Fruit fly (Drosophila melanogaster) whole organism, adult: ENCODE measurements around the gene CG15514.
A peak's percentile ranks its signal among the peaks of the same experiment; 100 is the strongest.

ENCODE experiments used
- CG11617 ChIP-seq: fragments of 200-800 bp; sonication (Bioruptor generic); optimal IDR thresholded peaks from 2 replicates; lab custom pipeline; 2017; ENCODE audit warnings: mild to moderate bottlenecking, missing biosample characterization, missing genetic modification reagents, missing genetic modification characterization
- CG12768 ChIP-seq: fragments of 200-800 bp; sonication (Bioruptor generic); optimal IDR thresholded peaks from 2 replicates; lab custom pipeline; 2017; ENCODE audit warnings: missing biosample characterization, missing genetic modification characterization, mild to moderate bottlenecking, moderate library complexity, missing genetic modification reagents
- CG14711 ChIP-seq: fragments of 200-800 bp; sonication (Bioruptor generic); optimal IDR thresholded peaks from 2 replicates; lab custom pipeline; 2018; ENCODE audit warnings: missing biosample characterization, mild to moderate bottlenecking, missing genetic modification characterization, moderate library complexity
- CG1620 ChIP-seq: fragments of 200-800 bp; sonication (Bioruptor generic); optimal IDR thresholded peaks from 2 replicates; lab custom pipeline; 2016; ENCODE audit warnings: missing biosample characterization, missing genetic modification characterization
- CG33017 ChIP-seq: fragments of 200-800 bp; sonication (Bioruptor generic); optimal IDR thresholded peaks from 2 replicates; lab custom pipeline; 2018; ENCODE audit warnings: missing biosample characterization, mild to moderate bottlenecking, missing genetic modification characterization, moderate library complexity
- CG5204 ChIP-seq: fragments of 200-800 bp; sonication (Bioruptor generic); optimal IDR thresholded peaks from 2 replicates; lab custom pipeline; 2016; ENCODE audit warnings: missing biosample characterization, missing genetic modification characterization
- CG7045 ChIP-seq: fragments of 200-800 bp; sonication (Bioruptor generic); optimal IDR thresholded peaks from 2 replicates; lab custom pipeline; 2017; ENCODE audit warnings: missing biosample characterization, mild to moderate bottlenecking, missing genetic modification characterization
- CG7101 ChIP-seq: fragments of 200-800 bp; sonication (Bioruptor generic); optimal IDR thresholded peaks from 2 replicates; lab custom pipeline; 2018; ENCODE audit warnings: missing biosample characterization, mild to moderate bottlenecking, missing genetic modification characterization, moderate library complexity
- Clk ChIP-seq: fragments of 200-800 bp; sonication (Bioruptor generic); optimal IDR thresholded peaks from 2 replicates; lab custom pipeline; 2017; ENCODE audit warnings: missing biosample characterization, missing genetic modification characterization
- Crg-1 ChIP-seq: fragments of 200-800 bp; sonication (Bioruptor generic); optimal IDR thresholded peaks from 2 replicates; lab custom pipeline; 2016; ENCODE audit warnings: missing biosample characterization, missing genetic modification characterization
- Hr96 ChIP-seq: fragments of 200-800 bp; sonication (Bioruptor generic); optimal IDR thresholded peaks from 2 replicates; lab custom pipeline; 2016; ENCODE audit warnings: missing biosample characterization, missing genetic modification characterization
- Mnt ChIP-seq: fragments of 200-800 bp; sonication (Bioruptor generic); optimal IDR thresholded peaks from 2 replicates; lab custom pipeline; 2016; ENCODE audit warnings: missing biosample characterization, mild to moderate bottlenecking, missing genetic modification characterization
- bab1 ChIP-seq: fragments of 200-800 bp; sonication (Bioruptor generic); optimal IDR thresholded peaks from 3 replicates; lab custom pipeline; 2019; ENCODE audit warnings: missing biosample characterization, mild to moderate bottlenecking, missing genetic modification characterization, moderate library complexity
- cic ChIP-seq: fragments of 200-800 bp; sonication (Bioruptor generic); optimal IDR thresholded peaks from 2 replicates; lab custom pipeline; 2017; ENCODE audit warnings: missing biosample characterization, mild to moderate bottlenecking, missing genetic modification characterization, moderate library complexity
- cnc ChIP-seq, 2 experiments: fragments of >200 bp; optimal IDR thresholded peaks; 2 replicates each; lab custom pipeline; 2017
- kay ChIP-seq: fragments of 200-800 bp; sonication (Bioruptor generic); peaks from one replicate; lab custom pipeline; 2016; ENCODE audit warnings: missing biosample characterization, missing genetic modification characterization, borderline replicate concordance
- ovo ChIP-seq: fragments of 200-800 bp; sonication (Bioruptor generic); optimal IDR thresholded peaks from 2 replicates; lab custom pipeline; 2016; ENCODE audit warnings: missing biosample characterization, missing genetic modification characterization
- pad ChIP-seq: fragments of 200-800 bp; sonication (Bioruptor generic); optimal IDR thresholded peaks from 3 replicates; lab custom pipeline; 2017; ENCODE audit warnings: missing biosample characterization, missing genetic modification characterization, mild to moderate bottlenecking, moderate library complexity, missing genetic modification reagents
- tj ChIP-seq: fragments of 200-800 bp; sonication (Bioruptor generic); optimal IDR thresholded peaks from 3 replicates; lab custom pipeline; 2017; ENCODE audit warnings: missing biosample characterization, mild to moderate bottlenecking, missing genetic modification characterization, moderate library complexity
- toe ChIP-seq: fragments of 200-800 bp; sonication (Bioruptor generic); optimal IDR thresholded peaks from 2 replicates; lab custom pipeline; 2016; ENCODE audit warnings: missing biosample characterization, missing genetic modification characterization

CG15514 gene

DNA sequence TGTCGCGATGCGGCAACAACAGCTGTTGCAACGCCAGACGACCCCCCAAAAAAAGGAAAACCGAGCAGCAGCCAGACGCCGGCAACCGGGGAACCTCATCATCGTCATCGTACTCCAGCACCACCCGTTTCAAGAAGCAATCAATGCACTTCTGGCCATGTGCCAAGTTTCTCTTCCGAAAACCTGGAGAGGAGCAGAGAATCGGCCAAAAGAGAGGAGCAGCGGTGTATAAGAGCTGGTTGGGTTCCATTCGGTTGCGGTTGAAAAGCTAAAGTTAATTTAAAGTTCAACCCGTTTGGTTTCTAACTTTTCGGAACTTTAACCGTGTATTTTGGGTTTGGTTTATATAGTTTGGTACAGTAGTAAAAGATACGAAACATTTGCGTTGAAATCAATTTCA, 14.9 kb upstream of the CG15514 start:
- TF ChIP-seq CG14711 (tag; lab: Kevin White, UChicago) = no peak
- TF ChIP-seq cnc (optimal IDR thresholded peaks at IDR 0.05; lab: Kevin White, UChicago) = no peak
- TF ChIP-seq CG7101 (tag; lab: Kevin White, UChicago) = no peak
- no peak for TF ChIP-seq CG11617 (GFP tag; lab: Kevin White, UChicago)
- TF ChIP-seq toe = no peak
- no peak for TF ChIP-seq CG12768 (GFP tag; lab: Kevin White, UChicago)
- no peak for TF ChIP-seq CG33017 (tag; lab: Kevin White, UChicago)
- no peak for TF ChIP-seq CG7045
- no peak for TF ChIP-seq Clk (GFP tag; lab: Kevin White, UChicago)
- no peak for TF ChIP-seq Crg-1 (GFP tag; lab: Kevin White, UChicago)

DNA sequence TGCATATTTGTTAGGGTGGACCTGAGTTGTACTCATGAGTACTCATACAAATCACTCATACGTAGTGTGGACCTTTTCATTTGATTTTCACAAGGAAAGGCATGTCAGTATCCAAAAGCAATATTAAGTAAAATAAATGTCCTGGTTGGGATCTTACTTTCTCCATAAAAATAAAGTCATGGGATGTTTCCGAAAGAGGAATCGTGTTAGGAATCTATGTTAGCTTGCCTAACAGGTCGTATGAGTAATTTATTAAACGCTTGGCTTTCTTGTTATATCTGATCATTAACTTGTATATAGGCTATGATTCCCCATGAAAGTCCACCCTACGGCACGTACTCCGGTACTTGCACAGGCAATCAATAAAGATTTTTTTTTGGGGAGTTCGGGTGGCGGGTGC, 14.5 kb upstream of the CG15514 start:
- TF ChIP-seq bab1 (peak; percentile 16), Mnt (no peak), CG14711 (tag; lab: Kevin White, UChicago) (peak; percentile 6), cnc (optimal IDR thresholded peaks at IDR 0.05; lab: Kevin White, UChicago) (no peak), kay (GFP tag; lab: Kevin White, UChicago) (peak; percentile 57), CG7101 (tag; lab: Kevin White, UChicago) (peak; percentile 18), Hr96 (GFP tag; lab: Kevin White, UChicago) (no peak), CG11617 (GFP tag; lab: Kevin White, UChicago) (peak; percentile 16)

DNA sequence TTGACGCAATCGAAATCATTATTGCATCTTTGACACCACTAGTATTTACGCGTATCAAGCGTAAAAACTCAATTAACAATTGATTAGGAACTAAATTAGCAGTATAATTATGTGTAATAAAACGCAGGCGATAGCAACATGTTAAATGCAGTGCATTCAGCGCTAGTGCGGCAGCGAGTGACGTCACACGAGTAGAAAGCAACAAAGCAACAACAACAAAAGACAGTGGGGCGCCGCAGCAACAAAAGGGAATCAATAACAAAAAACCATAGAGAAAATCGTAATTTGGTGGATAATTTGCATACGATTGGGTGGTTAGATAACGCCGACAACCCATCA, 8.0 kb upstream of the CG15514 start, which contains the start of gene CG34133:
TSS of gene CG34133 (plus strand) at position 16 of the 339 bp plus-strand sequence.
- TF ChIP-seq Hr96 (GFP tag; lab: Kevin White, UChicago) = no peak
- TF ChIP-seq kay (GFP tag; lab: Kevin White, UChicago) = no peak
- no peak for TF ChIP-seq CG7101 (tag; lab: Kevin White, UChicago)
- no peak for TF ChIP-seq cic (GFP tag; lab: Kevin White, UChicago)
- TF ChIP-seq bab1 = no peak
- no peak for TF ChIP-seq ovo (GFP tag; lab: Kevin White, UChicago)

DNA sequence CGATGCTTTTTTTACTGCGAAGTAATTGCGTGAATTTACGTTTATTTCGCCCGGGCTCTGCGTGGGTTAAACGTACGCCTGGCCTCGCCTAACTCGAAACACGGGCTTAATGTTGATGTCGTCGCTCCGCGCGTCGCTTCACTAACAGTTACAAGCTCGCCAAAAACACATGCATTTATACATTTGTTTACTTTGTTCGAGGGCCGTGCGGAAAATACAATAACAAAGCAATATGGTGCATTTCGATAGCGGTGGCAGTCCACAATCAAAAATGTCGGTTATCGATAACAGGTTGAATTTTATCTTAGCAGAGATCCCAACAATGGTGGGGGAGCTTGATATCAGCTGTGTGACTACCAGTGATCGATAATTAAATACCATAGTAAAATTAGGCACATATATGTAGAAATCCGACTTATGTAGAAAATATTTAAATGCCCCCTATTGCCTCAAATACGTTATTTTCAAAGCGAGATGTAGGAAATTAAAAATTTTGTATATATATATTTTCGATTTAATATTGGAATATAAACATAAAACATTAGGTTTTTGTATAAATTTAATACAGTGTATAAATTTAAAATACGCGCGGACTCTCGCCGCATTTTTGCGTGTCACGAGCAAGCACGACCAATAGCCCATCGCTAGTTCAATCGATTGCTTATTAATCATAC, 7.5 kb upstream of the CG15514 start, which contains the start of gene Zip99C:
TSS of gene Zip99C (minus strand) at position 220 of the 674 bp plus-strand sequence.
- TF ChIP-seq ovo (GFP tag; lab: Kevin White, UChicago) = peak; percentile 20
- peak; percentile 100 for TF ChIP-seq kay (GFP tag; lab: Kevin White, UChicago)
- peak; percentile 14 for TF ChIP-seq CG7045
- TF ChIP-seq Hr96 (GFP tag; lab: Kevin White, UChicago) = no peak
- TF ChIP-seq Crg-1 (GFP tag; lab: Kevin White, UChicago) = peak; percentile 1
- TF ChIP-seq CG33017 (tag; lab: Kevin White, UChicago) = no peak
- peak; percentile 90 for TF ChIP-seq Mnt
- TF ChIP-seq CG14711 (tag; lab: Kevin White, UChicago) = peak; percentile 29
- peak; percentile 28 for TF ChIP-seq bab1
- TF ChIP-seq pad = peak; percentile 32
- TF ChIP-seq tj (GFP tag; lab: Kevin White, UChicago) = no peak
- peak; percentile 57 for TF ChIP-seq CG1620 (GFP tag; lab: Kevin White, UChicago)
- no peak for TF ChIP-seq toe
- TF ChIP-seq Clk (GFP tag; lab: Kevin White, UChicago) = no peak
- TF ChIP-seq CG5204 (GFP tag; lab: Kevin White, UChicago) = no peak
- TF ChIP-seq CG11617 (GFP tag; lab: Kevin White, UChicago) = peak; percentile 36
- TF ChIP-seq CG7101 (tag; lab: Kevin White, UChicago) = peak; percentile 21
- no peak for TF ChIP-seq cnc (optimal IDR thresholded peaks at IDR 0.05; lab: Kevin White, UChicago)
- peak; percentile 42 for TF ChIP-seq cic (GFP tag; lab: Kevin White, UChicago)
- no peak for TF ChIP-seq CG12768 (GFP tag; lab: Kevin White, UChicago)

DNA sequence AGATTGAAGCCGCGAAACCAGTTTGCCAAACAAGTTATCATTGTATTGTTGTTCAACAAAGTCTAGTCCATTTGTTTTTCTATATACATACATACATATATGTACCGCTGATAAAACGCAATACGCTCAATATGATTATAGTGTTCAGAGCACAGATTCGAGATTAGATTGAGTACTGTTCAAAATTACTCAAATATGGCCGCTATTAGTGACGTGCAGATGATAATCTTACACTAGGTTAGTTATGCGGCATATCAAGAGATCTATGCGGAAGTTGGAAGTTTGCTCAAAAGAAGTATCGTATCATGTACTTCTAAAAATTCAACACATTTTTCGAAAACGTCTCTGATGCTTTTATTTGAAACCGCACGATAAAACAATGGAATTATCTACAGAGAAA, 6.6 kb upstream of the CG15514 start:
- TF ChIP-seq CG7045 (no peak), pad (no peak), CG7101 (tag; lab: Kevin White, UChicago) (no peak), CG14711 (tag; lab: Kevin White, UChicago) (no peak), cic (GFP tag; lab: Kevin White, UChicago) (no peak), toe (no peak), CG5204 (GFP tag; lab: Kevin White, UChicago) (no peak), CG11617 (GFP tag; lab: Kevin White, UChicago) (no peak), bab1 (no peak), Crg-1 (GFP tag; lab: Kevin White, UChicago) (no peak), tj (GFP tag; lab: Kevin White, UChicago) (no peak), CG12768 (GFP tag; lab: Kevin White, UChicago) (no peak), CG1620 (GFP tag; lab: Kevin White, UChicago) (no peak), Clk (GFP tag; lab: Kevin White, UChicago) (no peak), cnc (optimal IDR thresholded peaks at IDR 0.05; lab: Kevin White, UChicago) (no peak), CG33017 (tag; lab: Kevin White, UChicago) (no peak), kay (GFP tag; lab: Kevin White, UChicago) (no peak)

DNA sequence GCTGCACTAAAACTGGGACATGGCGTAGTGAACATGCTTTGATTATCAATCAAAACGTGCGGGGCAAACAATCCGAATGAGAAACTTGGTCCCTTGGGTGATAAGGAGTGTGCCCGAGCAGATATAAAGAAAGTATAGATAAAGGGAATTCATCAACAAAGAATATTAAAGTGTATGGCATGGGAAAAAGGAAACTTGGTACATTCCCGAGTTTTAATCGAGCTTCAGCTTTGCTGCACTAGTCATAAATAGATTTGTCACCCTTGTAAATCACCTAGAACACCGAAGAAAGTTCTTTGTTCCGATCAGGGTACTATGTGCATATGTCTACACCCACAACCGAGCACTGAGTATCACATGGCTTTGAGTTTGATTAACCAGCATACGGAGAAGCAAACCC, 6.2 kb upstream of the CG15514 start:
- TF ChIP-seq CG14711 (tag; lab: Kevin White, UChicago) (no peak), pad (no peak), cnc (optimal IDR thresholded peaks at IDR 0.05; lab: Kevin White, UChicago) (no peak), bab1 (no peak), cic (GFP tag; lab: Kevin White, UChicago) (peak; percentile 26), CG7101 (tag; lab: Kevin White, UChicago) (no peak), CG5204 (GFP tag; lab: Kevin White, UChicago) (no peak), kay (GFP tag; lab: Kevin White, UChicago) (no peak), CG11617 (GFP tag; lab: Kevin White, UChicago) (no peak), CG33017 (tag; lab: Kevin White, UChicago) (no peak), tj (GFP tag; lab: Kevin White, UChicago) (no peak), Hr96 (GFP tag; lab: Kevin White, UChicago) (no peak), CG7045 (no peak), CG12768 (GFP tag; lab: Kevin White, UChicago) (no peak), Mnt (peak; percentile 7), toe (no peak), CG1620 (GFP tag; lab: Kevin White, UChicago) (no peak)
